Worm (Caenorhabditis elegans): ENCODE results near the gene F21C10.1.

F21C10.1 gene

ce11 chrV:9152339-9152738 lies 20.2 kb downstream of the F21C10.1 start:
- TF ChIP-seq elt-2 (tag; optimal IDR thresholded peaks at IDR 0.05) (no peak), ceh-48 (tag; optimal IDR thresholded peaks at IDR 0.05) (no peak), sdc-2 (tag; optimal IDR thresholded peaks at IDR 0.05) (no peak), hlh-30 (tag; optimal IDR thresholded peaks at IDR 0.05; ENCODE audit: insufficient read depth) (no peak), C38D4.7 (GFP tag; optimal IDR thresholded peaks at IDR 0.05) (no peak), tbx-2 (tag; optimal IDR thresholded peaks at IDR 0.05) (no peak), fkh-6 (tag; optimal IDR thresholded peaks at IDR 0.05) (no peak), lim-6 (tag; optimal IDR thresholded peaks at IDR 0.05) (no peak), nfya-1 (tag; optimal IDR thresholded peaks at IDR 0.05) (no peak), pha-2 (tag; optimal IDR thresholded peaks at IDR 0.05) (no peak), ceh-9 (tag; optimal IDR thresholded peaks at IDR 0.05) (no peak), zip-5 (tag; optimal IDR thresholded peaks at IDR 0.05) (no peak), ceh-14 (tag; optimal IDR thresholded peaks at IDR 0.05) (no peak), che-1 (tag; optimal IDR thresholded peaks at IDR 0.05) (no peak), pax-1 (tag; optimal IDR thresholded peaks at IDR 0.05) (no peak), gmeb-2 (tag; optimal IDR thresholded peaks at IDR 0.05) (no peak), unc-3 (GFP tag; conservative IDR thresholded peaks at IDR 0.05) (no peak), unc-3 (tag; optimal IDR thresholded peaks at IDR 0.05) (no peak)

ce11 chrV:9154772-9155171 lies 22.6 kb downstream of the F21C10.1 start, which contains the start of gene B0222.5:
B0222.5 (minus strand) TSS chrV:9154872.
- TF ChIP-seq ceh-34 (tag; optimal IDR thresholded peaks at IDR 0.05) (no peak), sdc-2 (tag; optimal IDR thresholded peaks at IDR 0.05) (no peak)

- TF ChIP-seq ceh-24 (tag; optimal IDR thresholded peaks at IDR 0.05): no peak
- no peak for TF ChIP-seq ceh-30 (tag; optimal IDR thresholded peaks at IDR 0.05)
- no peak for TF ChIP-seq odd-2 (tag; optimal IDR thresholded peaks at IDR 0.05)
- no peak for TF ChIP-seq ceh-22 (tag; optimal IDR thresholded peaks at IDR 0.05)
- no peak for TF ChIP-seq pha-2 (tag; optimal IDR thresholded peaks at IDR 0.05)
- TF ChIP-seq K02D7.2 (tag; optimal IDR thresholded peaks at IDR 0.05): no peak
- no peak for TF ChIP-seq elt-2 (tag; optimal IDR thresholded peaks at IDR 0.05)
- TF ChIP-seq unc-42 (tag; optimal IDR thresholded peaks at IDR 0.05): no peak
- no peak for TF ChIP-seq sdc-2 (tag; optimal IDR thresholded peaks at IDR 0.05)
- TF ChIP-seq unc-55 (GFP tag; optimal IDR thresholded peaks at IDR 0.05): no peak
- TF ChIP-seq npax-4 (tag; optimal IDR thresholded peaks at IDR 0.05): no peak
- no peak for TF ChIP-seq lim-6 (tag; optimal IDR thresholded peaks at IDR 0.05)
- no peak for TF ChIP-seq ceh-45 (GFP tag; IDR thresholded peaks at IDR 0.05)
- TF ChIP-seq ceh-34 (tag; optimal IDR thresholded peaks at IDR 0.05): no peak
- TF ChIP-seq ztf-16 (tag; optimal IDR thresholded peaks at IDR 0.05): no peak
- TF ChIP-seq ceh-19 (GFP tag; optimal IDR thresholded peaks at IDR 0.05): no peak
- TF ChIP-seq pax-1 (tag; optimal IDR thresholded peaks at IDR 0.05): no peak
Measured at ce11 chrV:9155616-9156015, 23.5 kb downstream of the F21C10.1 start.

DNA sequence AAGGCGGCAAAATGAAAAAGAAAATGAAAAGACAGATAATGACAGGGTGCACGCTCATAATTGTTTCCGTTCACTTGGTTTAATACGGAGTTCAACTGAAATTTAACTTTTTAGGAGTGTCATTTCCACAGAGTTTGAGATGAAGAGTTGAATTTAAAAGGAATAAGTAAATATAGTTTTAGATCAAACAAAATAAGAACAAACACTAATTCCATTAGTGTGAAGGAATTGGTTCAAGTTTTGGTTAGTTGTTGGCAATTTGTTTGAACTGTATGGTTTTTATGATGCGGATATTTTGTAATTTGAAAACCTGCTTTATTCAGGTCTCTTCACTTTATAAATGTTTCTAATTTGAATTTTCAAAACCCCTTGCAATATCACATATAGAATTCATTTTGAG lies 24.5 kb downstream of the F21C10.1 start, which contains the start of gene B0222.15:
Gene B0222.15 (minus strand): TSS at position 101 of the 400 bp plus-strand sequence.
- TF ChIP-seq tbx-7 (tag; optimal IDR thresholded peaks at IDR 0.05) (no peak), Y22D7AL.16 (tag; optimal IDR thresholded peaks at IDR 0.05) (no peak), nfya-1 (tag; optimal IDR thresholded peaks at IDR 0.05) (no peak), sdc-2 (tag; optimal IDR thresholded peaks at IDR 0.05) (no peak), ceh-45 (GFP tag; IDR thresholded peaks at IDR 0.05) (no peak), K02D7.2 (tag; optimal IDR thresholded peaks at IDR 0.05) (no peak), npax-4 (tag; optimal IDR thresholded peaks at IDR 0.05) (no peak), ceh-19 (GFP tag; optimal IDR thresholded peaks at IDR 0.05) (no peak), ahr-1 (tag; optimal IDR thresholded peaks at IDR 0.05) (no peak)

DNA sequence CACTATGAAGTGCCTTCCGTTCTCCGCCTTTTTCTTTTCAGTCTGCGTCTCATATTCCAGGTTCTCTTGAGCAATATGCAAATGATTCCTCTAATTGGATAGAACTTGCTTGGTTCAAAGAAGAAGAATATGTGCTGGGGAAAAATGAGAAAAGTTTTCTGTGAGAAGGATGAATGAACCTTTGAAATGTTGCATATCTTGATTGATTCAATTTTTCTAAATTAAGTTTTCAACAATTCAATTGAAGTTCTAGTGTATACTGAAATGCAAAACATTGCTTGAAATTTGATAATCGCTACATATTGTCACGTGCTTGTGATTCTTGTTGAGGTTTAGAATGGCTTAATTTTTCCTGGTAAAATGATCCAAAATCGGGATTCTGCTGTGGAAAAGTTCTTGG lies 25.5 kb downstream of the F21C10.1 start:
- TF ChIP-seq pha-2 (tag; optimal IDR thresholded peaks at IDR 0.05) (no peak), C38D4.7 (GFP tag; optimal IDR thresholded peaks at IDR 0.05) (no peak), unc-42 (tag; optimal IDR thresholded peaks at IDR 0.05) (peak; percentile 93), sdc-2 (tag; optimal IDR thresholded peaks at IDR 0.05) (no peak), odd-2 (tag; optimal IDR thresholded peaks at IDR 0.05) (no peak), F13H6.1 (tag; optimal IDR thresholded peaks at IDR 0.05) (no peak), unc-86 (tag; optimal IDR thresholded peaks at IDR 0.05) (no peak), ztf-16 (tag; optimal IDR thresholded peaks at IDR 0.05) (no peak)

All from whole organism, late embryonic.